Worm (Caenorhabditis elegans) whole organism, L4/young adult: ENCODE results near the gene B0228.1.

Experiments
- W03F9.2 ChIP-seq: fragments of 150-350 bp; optimal IDR thresholded peaks from 2 replicates; lab custom pipeline; 2014; ENCODE audit warnings: missing biosample characterization, missing genetic modification characterization
- dao-5 ChIP-seq: sonication (generic microtip); optimal IDR thresholded peaks from 2 replicates; lab custom pipeline; 2016; ENCODE audit warnings: missing genotype, missing genetic modification characterization, moderate library complexity, missing compliant biosample characterization
- him-1 ChIP-seq: sonication (generic microtip); optimal IDR thresholded peaks from 2 replicates; lab custom pipeline; 2016; ENCODE audit warnings: missing genotype, missing genetic modification reagents, missing genetic modification characterization, missing compliant biosample characterization

Gene B0228.1

DNA sequence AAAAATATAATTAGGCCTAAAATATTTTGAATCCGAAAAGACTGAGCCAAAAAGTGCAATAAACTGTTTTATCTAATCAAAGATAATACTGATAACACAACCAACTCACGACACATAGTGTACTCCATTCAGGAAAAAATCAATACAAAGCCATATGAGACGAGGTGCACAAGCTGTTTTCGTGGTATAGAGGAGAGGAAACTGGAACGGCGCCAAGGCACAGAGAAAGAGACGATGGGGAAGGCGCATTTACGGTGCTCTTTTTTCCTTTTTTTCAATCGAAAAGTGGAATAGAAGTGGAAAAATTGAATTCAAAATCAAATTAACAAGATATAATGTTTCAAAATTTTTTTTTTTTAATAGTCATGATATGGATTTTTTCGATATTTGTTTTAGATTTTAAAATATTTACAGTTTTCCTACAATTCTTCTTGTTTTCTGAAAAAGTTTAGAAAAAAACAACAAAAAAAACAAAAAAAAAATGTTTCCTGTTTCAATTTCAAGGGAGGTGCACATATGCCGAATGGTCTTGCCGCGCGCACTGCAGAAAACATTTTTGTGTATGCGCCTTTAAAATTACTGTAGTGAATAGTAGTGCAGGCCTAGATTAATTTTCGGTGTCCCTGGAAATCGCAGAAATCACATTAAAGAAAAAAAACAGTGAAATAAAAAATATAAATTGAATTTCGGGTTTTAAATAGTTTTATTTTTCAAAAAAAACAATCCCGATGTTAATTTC is 3.4 kb downstream of the B0228.1 start, which contains the start of gene B0228.7:
B0228.7 (minus strand) TSS at position 627 of the 739 bp plus-strand sequence.
- TF ChIP-seq W03F9.2: no peak
- TF ChIP-seq him-1 (tag; lab: Kevin White, UChicago): no peak
- no peak for TF ChIP-seq dao-5 (tag; lab: Kevin White, UChicago)

DNA sequence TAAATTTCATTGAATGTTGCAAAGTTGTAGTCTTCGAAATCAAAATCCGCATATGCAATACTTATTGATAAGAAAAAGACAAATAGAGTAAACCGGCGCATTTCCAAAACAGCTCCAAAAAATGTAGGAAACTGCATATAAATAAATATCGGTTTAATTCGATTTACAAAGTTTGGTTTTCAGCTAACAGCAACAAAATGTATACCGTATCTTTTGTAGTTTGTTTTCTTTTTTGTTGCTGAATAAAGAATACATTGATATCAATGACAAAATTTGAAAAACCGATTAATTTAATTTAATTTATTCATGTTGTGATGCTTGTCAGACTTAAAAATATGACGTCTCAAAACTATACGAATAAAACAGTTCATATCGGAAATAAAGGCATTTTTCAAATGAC is 6.3 kb downstream of the B0228.1 start, which contains the start of gene B0228.8:
B0228.8 (minus strand) TSS at position 101 of the 400 bp plus-strand sequence.
- TF ChIP-seq dao-5 (tag; lab: Kevin White, UChicago) (no peak), him-1 (tag; lab: Kevin White, UChicago) (no peak), W03F9.2 (no peak)

DNA sequence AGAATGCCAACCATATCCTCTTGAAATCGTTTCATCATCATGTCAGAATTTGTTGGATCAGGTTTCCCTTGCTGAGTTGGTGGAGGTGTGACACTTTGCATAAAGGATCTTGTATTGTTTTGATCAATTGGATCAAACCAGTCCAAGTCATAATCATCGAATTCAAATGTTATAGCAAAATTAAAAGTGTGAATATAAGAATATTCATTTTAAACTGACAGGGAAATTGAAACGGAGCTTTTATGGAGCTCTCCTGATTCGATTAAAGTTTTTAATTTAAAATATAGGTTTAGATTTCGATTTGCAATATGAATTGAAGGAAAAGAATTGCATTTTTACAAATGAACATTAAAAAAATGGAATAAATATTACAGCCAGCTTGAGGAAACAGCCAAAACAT is 8.4 kb downstream of the B0228.1 start, which contains the start of gene B0228.9:
B0228.9 (minus strand) TSS at position 101 of the 400 bp plus-strand sequence.
- TF ChIP-seq him-1 (tag; lab: Kevin White, UChicago) (no peak), dao-5 (tag; lab: Kevin White, UChicago) (no peak), W03F9.2 (no peak)

DNA sequence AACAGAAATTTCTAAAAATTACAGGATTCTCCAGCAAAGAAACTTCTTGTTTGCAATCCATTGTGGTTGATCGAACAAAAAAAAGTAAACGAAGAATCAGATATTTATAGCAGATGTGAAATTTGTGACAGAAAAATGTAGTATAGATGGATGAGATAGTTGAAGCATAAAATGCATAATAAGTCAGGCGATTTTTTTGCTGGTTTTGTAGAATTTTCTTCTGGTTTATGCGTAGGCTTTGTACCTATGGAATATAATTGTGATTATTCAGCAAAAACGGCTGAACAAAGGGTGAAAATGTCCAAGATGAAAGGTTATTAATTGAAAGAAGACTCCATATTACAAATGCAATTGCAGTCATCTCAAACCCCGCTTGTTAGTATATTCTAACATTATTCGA is 10.3 kb downstream of the B0228.1 start, which contains the start of gene srh-39:
srh-39 (minus strand) TSS at position 101 of the 400 bp plus-strand sequence.
- TF ChIP-seq W03F9.2 (no peak), him-1 (tag; lab: Kevin White, UChicago) (no peak), dao-5 (tag; lab: Kevin White, UChicago) (no peak)

DNA sequence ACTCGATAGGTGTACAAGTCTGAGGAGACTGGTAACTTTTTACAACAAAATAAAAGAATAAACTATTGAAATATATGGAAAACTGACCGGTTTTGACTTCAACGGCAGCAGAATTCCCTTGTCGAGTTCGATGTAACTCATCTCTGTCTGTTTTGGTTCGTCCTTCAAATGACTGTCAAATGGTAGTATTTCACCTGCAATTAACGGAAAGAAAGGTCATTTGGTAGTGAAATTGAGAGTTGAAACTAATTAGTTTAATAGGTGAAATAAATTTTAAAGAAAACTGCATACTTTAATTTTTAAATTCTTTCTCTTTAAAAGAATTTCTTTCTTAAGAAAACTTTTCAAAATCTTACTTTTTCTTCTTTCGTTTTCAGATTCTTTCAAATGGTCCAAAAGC is 14.1 kb downstream of the B0228.1 start:
- no peak for TF ChIP-seq him-1 (tag; lab: Kevin White, UChicago)
- TF ChIP-seq dao-5 (tag; lab: Kevin White, UChicago): no peak
- no peak for TF ChIP-seq W03F9.2

DNA sequence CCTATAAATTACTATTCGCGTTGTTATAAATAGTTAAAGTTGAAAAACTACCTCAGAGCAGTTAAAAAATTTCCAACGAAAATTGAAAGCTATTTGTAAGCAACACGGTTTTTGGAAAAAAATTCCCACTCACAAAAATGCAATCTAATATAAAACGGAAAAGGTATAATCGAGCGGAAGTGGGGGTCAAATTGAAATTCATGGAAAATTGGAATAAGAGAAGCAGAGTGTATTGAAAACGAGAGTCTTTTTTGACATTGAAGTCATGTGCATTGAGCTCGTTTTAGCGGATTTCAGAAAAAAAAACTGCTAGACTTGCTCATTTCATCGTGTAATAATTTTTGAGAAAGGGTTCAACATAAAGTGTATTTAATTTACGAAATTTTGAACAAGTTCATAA is 15.1 kb downstream of the B0228.1 start:
- TF ChIP-seq W03F9.2 (no peak), him-1 (tag; lab: Kevin White, UChicago) (no peak), dao-5 (tag; lab: Kevin White, UChicago) (no peak)

DNA sequence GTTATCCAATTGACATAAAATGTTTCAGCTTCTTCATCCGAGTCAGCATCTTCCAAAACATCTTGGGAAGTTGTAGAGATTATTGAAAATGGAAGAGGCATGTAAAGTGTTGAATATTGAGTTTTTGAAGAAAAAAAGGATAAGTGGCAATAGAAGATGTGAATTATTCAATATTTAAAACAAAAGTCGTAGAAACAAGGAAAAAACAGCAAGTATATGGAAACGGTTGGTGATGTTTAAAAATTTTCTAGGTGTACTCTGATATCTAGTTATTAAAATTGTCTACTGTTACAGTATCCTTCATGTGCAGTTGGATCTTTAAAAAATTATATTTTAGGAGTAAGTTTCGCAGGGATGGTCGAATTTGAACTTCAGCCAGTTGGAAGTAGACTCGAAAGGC is 16.8 kb downstream of the B0228.1 start, which contains the start of gene C06A8.8:
C06A8.8 (minus strand) TSS at position 101 of the 400 bp plus-strand sequence.
- TF ChIP-seq dao-5 (tag; lab: Kevin White, UChicago) (no peak), him-1 (tag; lab: Kevin White, UChicago) (no peak), W03F9.2 (no peak)

DNA sequence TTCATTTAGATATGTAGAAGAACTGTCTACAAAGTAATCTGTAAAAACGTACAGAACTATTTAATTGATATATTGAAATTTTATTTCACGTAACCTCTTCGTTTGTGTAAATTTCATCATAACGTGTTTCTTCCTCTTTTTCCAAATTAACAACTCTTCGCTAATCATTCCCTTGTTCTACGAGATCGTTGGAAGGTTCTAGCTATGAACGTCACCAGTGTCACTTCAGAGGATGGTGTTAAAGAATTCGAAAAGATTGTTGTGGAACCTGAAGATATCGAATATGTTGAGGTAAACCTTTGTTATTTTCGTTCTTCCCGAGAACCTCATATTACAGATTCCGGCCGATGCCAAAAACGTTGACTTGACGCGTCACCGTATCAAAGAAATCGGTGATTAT is 17.3 kb downstream of the B0228.1 start, which contains the start of gene C06A8.6:
C06A8.6 (plus strand) TSS at position 89 of the 400 bp plus-strand sequence.
- TF ChIP-seq him-1 (tag; lab: Kevin White, UChicago): no peak
- no peak for TF ChIP-seq dao-5 (tag; lab: Kevin White, UChicago)
- no peak for TF ChIP-seq W03F9.2

DNA sequence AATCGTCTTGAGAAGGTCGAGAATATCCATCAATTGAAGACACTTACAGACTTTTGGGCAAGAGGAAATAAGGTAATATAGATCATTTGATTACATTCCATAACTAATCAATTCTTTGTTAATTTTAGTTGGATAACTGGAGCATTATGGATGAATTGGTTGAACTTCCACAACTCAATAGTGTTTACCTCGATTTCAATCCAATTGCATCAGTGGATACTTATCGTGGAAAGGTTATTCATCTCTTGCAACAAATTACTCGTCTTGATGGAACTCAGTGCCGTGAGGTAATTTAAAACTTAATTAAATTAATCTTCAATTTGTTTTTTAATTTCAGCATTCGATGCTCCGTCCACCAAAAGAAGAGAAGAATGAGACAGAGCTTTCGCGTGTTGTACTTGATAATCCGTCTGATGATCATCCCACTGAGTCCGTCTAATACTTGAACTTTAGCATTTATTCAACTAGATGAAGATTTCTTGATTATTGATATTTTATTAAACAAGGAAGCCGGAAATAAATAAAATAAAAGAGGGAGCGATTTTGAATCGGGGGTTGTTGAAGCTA is 18.4 kb downstream of the B0228.1 start:
- no peak for TF ChIP-seq dao-5 (tag; lab: Kevin White, UChicago)
- TF ChIP-seq W03F9.2: no peak
- TF ChIP-seq him-1 (tag; lab: Kevin White, UChicago): no peak

DNA sequence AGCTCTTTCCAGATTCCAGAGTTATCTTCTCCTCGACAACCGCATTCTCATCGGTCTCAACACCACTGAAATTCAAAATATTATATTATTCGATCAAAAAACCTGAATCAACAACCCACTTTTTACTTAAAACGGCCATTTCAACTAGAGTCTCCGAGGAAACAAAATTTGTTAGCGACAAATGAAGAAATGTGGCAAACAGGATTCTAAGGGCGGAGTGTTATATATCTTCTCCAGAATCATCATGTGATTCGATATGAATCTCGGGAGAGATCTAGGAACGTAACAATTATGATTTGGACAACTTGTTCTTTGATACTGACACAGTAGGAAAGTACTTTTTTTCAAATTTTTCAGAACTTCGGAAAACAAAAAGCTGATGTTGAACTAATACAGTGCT is 21.1 kb downstream of the B0228.1 start:
- no peak for TF ChIP-seq dao-5 (tag; lab: Kevin White, UChicago)

DNA sequence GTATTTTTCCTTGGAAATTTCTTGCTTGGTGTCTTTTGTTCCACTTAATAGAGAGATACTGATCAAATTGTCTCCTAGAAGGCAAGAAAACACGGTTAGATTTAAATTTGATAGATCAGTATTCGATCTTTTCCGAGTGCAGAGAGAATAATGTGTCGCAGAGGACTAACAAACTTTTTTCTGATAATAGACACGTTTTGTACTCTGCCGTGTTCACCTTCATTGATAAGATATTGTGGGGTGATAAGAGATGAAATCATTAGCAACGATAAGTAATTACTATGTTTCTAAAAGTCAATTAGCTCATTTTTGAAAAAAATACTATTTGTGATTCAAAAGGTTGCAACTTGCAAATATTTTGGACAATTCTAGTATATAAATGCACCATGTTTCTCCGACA is 21.6 kb downstream of the B0228.1 start:
- TF ChIP-seq W03F9.2 (no peak), dao-5 (tag; lab: Kevin White, UChicago) (no peak), him-1 (tag; lab: Kevin White, UChicago) (no peak)

DNA sequence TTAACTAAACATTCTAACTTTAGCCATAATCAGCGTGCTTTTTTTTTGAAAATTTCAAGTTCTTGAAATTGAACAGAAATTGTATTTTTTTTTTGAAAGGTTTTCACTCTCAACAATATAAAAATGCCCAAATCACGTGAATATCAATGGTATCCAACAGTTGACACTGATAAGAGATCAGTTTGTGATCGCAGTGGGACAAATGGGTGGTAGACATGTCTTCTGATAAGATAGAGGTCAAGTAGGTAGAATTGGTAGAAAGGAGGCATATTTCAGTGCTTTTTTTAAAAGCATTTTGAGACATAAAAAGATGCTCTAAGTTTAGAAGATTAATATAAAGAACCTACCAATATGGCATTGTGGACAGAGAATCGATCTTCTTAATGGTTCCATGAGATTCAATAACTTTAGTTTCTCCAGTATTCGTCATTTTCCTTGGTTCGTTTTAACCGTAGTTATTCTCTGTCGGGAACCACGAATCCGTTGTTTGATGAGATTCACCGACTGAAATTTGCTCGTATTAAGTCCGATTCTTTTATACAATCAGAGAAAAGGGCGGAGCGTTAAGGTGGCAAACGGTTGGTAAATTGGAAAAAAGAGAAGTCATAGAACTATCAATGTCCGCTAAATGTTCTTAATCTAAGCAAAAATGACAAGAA is 22.3 kb downstream of the B0228.1 start, which contains the start of gene mthf-1:
mthf-1 (minus strand) TSS at position 504 of the 659 bp plus-strand sequence.
- TF ChIP-seq dao-5 (tag; lab: Kevin White, UChicago) (no peak), W03F9.2 (no peak), him-1 (tag; lab: Kevin White, UChicago) (no peak)

DNA sequence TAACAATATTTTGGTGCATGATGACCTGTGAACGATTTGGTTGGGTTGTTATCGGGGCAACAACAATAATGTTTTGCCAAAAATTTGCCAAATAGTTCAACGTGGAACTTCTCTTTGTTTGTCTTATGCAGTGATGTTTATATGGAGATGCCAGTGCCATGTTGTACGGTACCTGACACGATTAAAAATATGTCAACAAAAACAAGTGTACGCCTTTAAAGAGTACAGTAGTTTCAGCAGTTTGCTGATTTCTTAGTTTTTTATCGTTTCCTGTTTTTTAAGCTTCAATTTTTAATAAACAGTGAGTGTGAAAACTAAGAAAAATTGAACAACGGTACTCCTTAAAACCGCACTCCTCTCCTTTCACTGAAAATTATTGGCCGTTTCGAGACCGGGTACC is 23.1 kb downstream of the B0228.1 start:
- TF ChIP-seq W03F9.2 (no peak), him-1 (tag; lab: Kevin White, UChicago) (no peak), dao-5 (tag; lab: Kevin White, UChicago) (no peak)
